Fruit fly (Drosophila melanogaster) whole organism, prepupa: Measurements from ENCODE around the gene Tmx3.

Experiments used
- Lpt ChIP-seq: fragments of 200-800 bp; sonication (Bioruptor generic); optimal IDR thresholded peaks from 3 replicates; lab custom pipeline; 2016; ENCODE audit warnings: missing biosample characterization, missing genetic modification characterization
- Sox102F ChIP-seq: fragments of 200-800 bp; sonication (Bioruptor generic); optimal IDR thresholded peaks from 2 replicates; lab custom pipeline; 2016; ENCODE audit warnings: missing biosample characterization, mild to moderate bottlenecking, missing genetic modification characterization

DNA sequence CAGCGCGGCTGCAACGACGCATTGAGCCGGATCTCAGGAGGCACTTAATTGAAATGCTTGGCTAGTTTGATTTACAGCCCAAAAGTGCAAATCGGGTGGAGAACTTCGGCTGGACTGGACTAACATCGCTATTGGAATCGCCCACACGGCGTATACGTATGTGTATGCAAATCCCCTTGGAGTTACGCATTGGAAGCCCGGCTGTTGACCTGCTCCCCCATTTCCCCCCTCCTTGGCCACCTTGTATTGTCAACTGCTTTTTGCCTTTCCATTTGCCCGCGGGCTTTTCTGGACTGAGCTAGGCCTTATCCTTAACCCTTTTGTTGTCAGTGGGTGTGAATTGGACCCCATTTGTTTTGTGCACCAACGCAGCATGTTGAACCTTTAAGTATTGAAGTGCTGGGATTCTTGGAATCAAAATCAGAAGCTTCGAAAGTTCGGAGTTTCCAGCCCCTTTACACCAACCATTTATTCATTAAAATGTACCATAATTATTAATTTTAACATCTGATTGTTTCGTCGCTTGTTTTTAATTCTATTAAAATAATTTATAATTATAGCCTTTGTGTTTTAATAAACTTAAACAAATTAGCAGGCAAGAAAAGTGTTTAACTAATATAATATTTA lies 46.6 kb downstream of the Tmx3 start:
- no peak for TF ChIP-seq Lpt (GFP tag; lab: Kevin White, UChicago)
- no peak for TF ChIP-seq Sox102F (GFP tag; lab: Kevin White, UChicago)
